Worm (Caenorhabditis elegans) whole organism, young adult: ENCODE data around the gene nuo-5.

ENCODE experiments used
- D2030.7 ChIP-seq: fragments of 200-800 bp; sonication (Bioruptor generic); IDR thresholded peaks from 2 replicates; pipeline ENCODE4 v1.3.6; 2022; ENCODE audit warnings: missing genetic modification reagents, missing genetic modification characterization, missing compliant biosample characterization
- F22D6.2 ChIP-seq: sonication (generic microtip); optimal IDR thresholded peaks from 2 replicates; lab custom pipeline; 2016; ENCODE audit warnings: mild to moderate bottlenecking, missing genetic modification characterization, missing compliant biosample characterization
- F49E8.2 ChIP-seq: sonication (generic microtip); optimal IDR thresholded peaks from 3 replicates; lab custom pipeline; 2017; ENCODE audit warnings: missing genetic modification characterization, mild to moderate bottlenecking, missing compliant biosample characterization, antibody characterized with exemption, moderate library complexity; ENCODE audit not compliant: insufficient read depth
- F52B5.7 ChIP-seq: sonication (generic microtip); optimal IDR thresholded peaks from 2 replicates; lab custom pipeline; 2016; ENCODE audit warnings: mild to moderate bottlenecking, missing genetic modification characterization, missing compliant biosample characterization
- F55B11.4 ChIP-seq: sonication (generic microtip); optimal IDR thresholded peaks from 2 replicates; lab custom pipeline; 2016; ENCODE audit warnings: missing compliant biosample characterization, missing genetic modification characterization, borderline replicate concordance; ENCODE audit not compliant: insufficient read depth
- F57C9.4 ChIP-seq: sonication (generic microtip); optimal IDR thresholded peaks from 2 replicates; lab custom pipeline; 2017; ENCODE audit warnings: mild to moderate bottlenecking, missing genetic modification characterization, missing compliant biosample characterization
- Y53G8AR.9 ChIP-seq: fragments of 200-800 bp; sonication (Bioruptor generic); conservative IDR thresholded peaks from 2 replicates; pipeline ENCODE4 v1.3.6; 2022; ENCODE audit warnings: missing genetic modification reagents, missing genetic modification characterization, missing compliant biosample characterization
- attf-5 ChIP-seq: fragments of 200-800 bp; sonication (Bioruptor generic); optimal IDR thresholded peaks from 2 replicates; lab custom pipeline; 2018; ENCODE audit warnings: mild to moderate bottlenecking, missing genetic modification characterization, missing compliant biosample characterization
- ccch-3 ChIP-seq: fragments of 200-800 bp; sonication (Bioruptor generic); optimal IDR thresholded peaks from 2 replicates; lab custom pipeline; 2018; ENCODE audit warnings: mild to moderate bottlenecking, missing genetic modification characterization, missing compliant biosample characterization
- cebp-1 ChIP-seq, 2 experiments: fragments of 200-800 bp in 1 of 2; sonication (Bioruptor generic) in 1 of 2; sonication (generic microtip) in 1 of 2; IDR thresholded peaks in 1 of 2; optimal IDR thresholded peaks in 1 of 2; 2 replicates each; pipeline versions ENCODE4 v1.3.6 to Lab custom; 2017 to 2022; ENCODE audit warnings: missing compliant biosample characterization in 2 of 2, missing genetic modification characterization in 2 of 2, mild to moderate bottlenecking in 1 of 2, missing genetic modification reagents in 1 of 2, moderate library complexity in 1 of 2
- ceh-100 ChIP-seq: fragments of 200-800 bp; sonication (Bioruptor generic); IDR thresholded peaks from 2 replicates; pipeline ENCODE4 v1.3.6; 2022; ENCODE audit warnings: missing genetic modification reagents, missing genetic modification characterization, missing compliant biosample characterization
- ceh-91 ChIP-seq: fragments of 200-800 bp; sonication (Bioruptor generic); IDR thresholded peaks from 2 replicates; pipeline ENCODE4 v1.3.6; 2022; ENCODE audit warnings: missing genetic modification reagents, missing genetic modification characterization, missing compliant biosample characterization
- dox-1 ChIP-seq: fragments of 200-800 bp; sonication (Bioruptor generic); IDR thresholded peaks from 2 replicates; pipeline ENCODE4 v1.3.6; 2022; ENCODE audit warnings: missing genetic modification reagents, missing genetic modification characterization, missing compliant biosample characterization
- dpff-1 ChIP-seq: sonication (generic microtip); optimal IDR thresholded peaks from 2 replicates; lab custom pipeline; 2017; ENCODE audit warnings: mild to moderate bottlenecking, missing genetic modification characterization, missing compliant biosample characterization
- egl-44 ChIP-seq: fragments of 200-800 bp; sonication (Bioruptor generic); IDR thresholded peaks from 2 replicates; pipeline ENCODE4 v1.3.6; 2022; ENCODE audit warnings: missing genetic modification reagents, missing genetic modification characterization, missing compliant biosample characterization
- egrh-3 ChIP-seq: fragments of 200-800 bp; sonication (Bioruptor generic); IDR thresholded peaks from 2 replicates; pipeline ENCODE4 v1.3.6; 2022; ENCODE audit warnings: missing genetic modification reagents, missing genetic modification characterization, missing compliant biosample characterization
- fkh-3 ChIP-seq: sonication (generic microtip); optimal IDR thresholded peaks from 2 replicates; lab custom pipeline; 2016; ENCODE audit warnings: mild to moderate bottlenecking, missing genetic modification characterization, missing compliant biosample characterization
- hsf-1 ChIP-seq: fragments of 200-800 bp; sonication (Bioruptor generic); IDR thresholded peaks from 2 replicates; pipeline ENCODE4 v1.3.6; 2022; ENCODE audit warnings: missing genetic modification reagents, missing genetic modification characterization, missing compliant biosample characterization
- let-607 ChIP-seq, 2 experiments: fragments of 200-800 bp in 1 of 2; sonication (Bioruptor generic) in 1 of 2; sonication (generic microtip) in 1 of 2; optimal IDR thresholded peaks; 2 replicates each; lab custom pipeline; 2016 to 2018; ENCODE audit warnings: mild to moderate bottlenecking in 2 of 2, missing compliant biosample characterization in 2 of 2, missing genetic modification characterization in 2 of 2, moderate library complexity in 2 of 2, missing genotype in 1 of 2
- lin-40 ChIP-seq: sonication (generic microtip); optimal IDR thresholded peaks from 2 replicates; lab custom pipeline; 2016; ENCODE audit warnings: missing genetic modification characterization, mild to moderate bottlenecking, missing compliant biosample characterization, missing genotype, missing genetic modification reagents
- madf-6 ChIP-seq: fragments of 200-800 bp; sonication (Bioruptor generic); IDR thresholded peaks from 2 replicates; pipeline ENCODE4 v1.3.6; 2022; ENCODE audit warnings: missing genetic modification reagents, missing genetic modification characterization, missing compliant biosample characterization
- madf-8 ChIP-seq: fragments of 200-800 bp; sonication (Bioruptor generic); conservative IDR thresholded peaks from 2 replicates; pipeline ENCODE4 v1.3.6; 2022; ENCODE audit warnings: missing genetic modification reagents, missing genetic modification characterization, missing compliant biosample characterization
- mcd-1 ChIP-seq: fragments of 200-800 bp; sonication (Bioruptor generic); IDR thresholded peaks from 2 replicates; pipeline ENCODE4 v1.3.6; 2022; ENCODE audit warnings: missing genetic modification reagents, missing genetic modification characterization, missing compliant biosample characterization
- nhr-80 ChIP-seq: sonication (generic microtip); optimal IDR thresholded peaks from 2 replicates; lab custom pipeline; 2016; ENCODE audit warnings: missing genetic modification characterization, missing compliant biosample characterization
- pha-4 ChIP-seq: fragments of 150-350 bp; sonication (generic microtip); optimal IDR thresholded peaks from 2 replicates; lab custom pipeline; 2014; ENCODE audit warnings: missing biosample characterization, missing genetic modification reagents, missing genetic modification characterization
- rcor-1 ChIP-seq: fragments of 200-800 bp; sonication (Bioruptor generic); IDR thresholded peaks from 2 replicates; pipeline ENCODE4 v1.3.6; 2022; ENCODE audit warnings: missing genetic modification reagents, missing genetic modification characterization, missing compliant biosample characterization
- repo-1 ChIP-seq: sonication (generic microtip); optimal IDR thresholded peaks from 2 replicates; lab custom pipeline; 2017; ENCODE audit warnings: mild to moderate bottlenecking, missing genetic modification characterization, missing compliant biosample characterization
- sdz-38 ChIP-seq: sonication (generic microtip); optimal IDR thresholded peaks from 2 replicates; lab custom pipeline; 2016; ENCODE audit warnings: missing genotype, missing genetic modification characterization, missing compliant biosample characterization
- somi-1 ChIP-seq: fragments of 200-800 bp; sonication (Bioruptor generic); optimal IDR thresholded peaks from 2 replicates; lab custom pipeline; 2018; ENCODE audit warnings: mild to moderate bottlenecking, missing genetic modification characterization, missing compliant biosample characterization
- tbx-9 ChIP-seq: sonication (generic microtip); optimal IDR thresholded peaks from 2 replicates; lab custom pipeline; 2016; ENCODE audit warnings: borderline replicate concordance, missing genetic modification characterization, inconsistent platforms, missing compliant biosample characterization
- unc-130 ChIP-seq: sonication (generic microtip); optimal IDR thresholded peaks from 2 replicates; lab custom pipeline; 2016; ENCODE audit warnings: missing genetic modification reagents, missing genetic modification characterization, missing compliant biosample characterization
- zfh-2 ChIP-seq: fragments of 200-800 bp; sonication (Bioruptor generic); conservative IDR thresholded peaks from 2 replicates; pipeline ENCODE4 v1.3.6; 2022; ENCODE audit warnings: missing genetic modification reagents, missing genetic modification characterization, missing compliant biosample characterization

The nuo-5 gene

ce11 chrV:2650980-2651379, 47.8 kb upstream of the nuo-5 start:
- TF ChIP-seq dox-1 (no peak), sdz-38 (no peak), zfh-2 (GFP tag; lab: Robert Waterston, UW) (no peak), D2030.7 (no peak), rcor-1 (no peak), somi-1 (GFP tag; lab: Kevin White, UChicago) (no peak), Y53G8AR.9 (no peak), F52B5.7 (tag; lab: Kevin White, UChicago) (no peak), madf-6 (GFP tag; lab: Robert Waterston, UW) (no peak)

- TF ChIP-seq repo-1 (tag; lab: Kevin White, UChicago) (no peak), ccch-3 (GFP tag; lab: Kevin White, UChicago) (no peak), madf-8 (GFP tag; lab: Robert Waterston, UW) (no peak), ceh-91 (GFP tag; lab: Robert Waterston, UW) (no peak)
Measured at ce11 chrV:2652557-2653133, 46.1 kb upstream of the nuo-5 start, which contains the start of the genes W02H5.8 and angl-1. Gene W02H5.8, minus strand, starts transcription at chrV:2652657. Gene angl-1, plus strand, starts transcription at chrV:2653083.

- peak; percentile 21 for TF ChIP-seq nhr-80
- TF ChIP-seq F57C9.4 (tag; lab: Kevin White, UChicago) = no peak
- TF ChIP-seq madf-8 (GFP tag; lab: Robert Waterston, UW) = 0 out of 2 replicates have a peak, but pooled peaks have one; percentile 13
- peak; percentile 7 for TF ChIP-seq attf-5 (GFP tag; lab: Kevin White, UChicago)
- peak; percentile 46; the same call in 1 of the 2 replicates for TF ChIP-seq madf-6 (GFP tag; lab: Robert Waterston, UW)
Measured at ce11 chrV:2656159-2656558, 42.6 kb upstream of the nuo-5 start.

ce11 chrV:2657682-2658081, 41.1 kb upstream of the nuo-5 start:
- TF ChIP-seq ceh-100 (GFP tag; lab: Robert Waterston, UW) = no peak
- no peak for TF ChIP-seq F49E8.2
- TF ChIP-seq egrh-3 (GFP tag; lab: Robert Waterston, UW) = no peak
- TF ChIP-seq F55B11.4 (tag; lab: Kevin White, UChicago) = no peak
- TF ChIP-seq pha-4 (tag; lab: Kevin White, UChicago) = no peak
- no peak for TF ChIP-seq tbx-9 (tag; lab: Kevin White, UChicago)
- peak; percentile 82 for TF ChIP-seq nhr-80
- no peak for TF ChIP-seq egl-44 (GFP tag; lab: Robert Waterston, UW)
- TF ChIP-seq mcd-1 (GFP tag; lab: Robert Waterston, UW) = peak; percentile 87
- TF ChIP-seq hsf-1 = no peak
- TF ChIP-seq F22D6.2 (tag; lab: Kevin White, UChicago) = no peak
- no peak for TF ChIP-seq dpff-1
- TF ChIP-seq Y53G8AR.9 = no peak
- TF ChIP-seq unc-130 (GFP tag; lab: Kevin White, UChicago) = no peak
- no peak for TF ChIP-seq let-607 (tag; optimal IDR thresholded peaks at IDR 0.05; lab: Kevin White, UChicago)
- no peak for TF ChIP-seq lin-40 (tag; lab: Kevin White, UChicago)

- TF ChIP-seq cebp-1 (GFP tag; IDR thresholded peaks at IDR 0.05; lab: Robert Waterston, UW) (no peak), cebp-1 (tag; optimal IDR thresholded peaks at IDR 0.05; lab: Kevin White, UChicago) (no peak), fkh-3 (tag; lab: Kevin White, UChicago) (no peak), sdz-38 (no peak)
Measured at ce11 chrV:2660457-2660856, 38.3 kb upstream of the nuo-5 start.
